Fruit fly (Drosophila melanogaster) whole organism, wandering third instar larva: ENCODE data around the gene CG33271.

Source experiments
- CrebA ChIP-seq: fragments of 200-800 bp; sonication (Bioruptor generic); optimal IDR thresholded peaks from 2 replicates; lab custom pipeline; 2016; ENCODE audit warnings: missing biosample characterization, mild to moderate bottlenecking, missing genetic modification characterization, borderline replicate concordance
- Dfd ChIP-seq: fragments of >200 bp; optimal IDR thresholded peaks from 2 replicates; lab custom pipeline; 2017; ENCODE audit warnings: missing biosample characterization, missing genetic modification characterization
- Hr78 ChIP-seq: fragments of >200 bp; optimal IDR thresholded peaks from 2 replicates; lab custom pipeline; 2017; ENCODE audit warnings: missing biosample characterization, missing genetic modification characterization
- foxo ChIP-seq, 2 experiments: fragments of 200-800 bp; sonication (Bioruptor generic); optimal IDR thresholded peaks; 2 replicates in 1 of 2; 3 replicates in 1 of 2; lab custom pipeline; 2016 to 2017; ENCODE audit warnings: missing biosample characterization in 2 of 2, missing genetic modification characterization in 2 of 2
- lola ChIP-seq: fragments of >200 bp; optimal IDR thresholded peaks from 2 replicates; lab custom pipeline; 2017; ENCODE audit warnings: missing biosample characterization, missing genetic modification characterization
- psq ChIP-seq: fragments of 200-800 bp; sonication (Bioruptor generic); optimal IDR thresholded peaks from 3 replicates; lab custom pipeline; 2017; ENCODE audit warnings: missing biosample characterization, mild to moderate bottlenecking, missing genetic modification characterization, moderate library complexity

- TF ChIP-seq foxo (GFP tag; optimal IDR thresholded peaks at IDR 0.05; lab: Kevin White, UChicago) (no peak), Hr78 (GFP tag; lab: Kevin White, UChicago) (no peak), lola (GFP tag; lab: Kevin White, UChicago) (no peak), Dfd (GFP tag; lab: Kevin White, UChicago) (no peak), psq (no peak), CrebA (GFP tag; lab: Kevin White, UChicago) (no peak)
Observed at dm6 chr3L:11601133-11601532, 23.8 kb upstream of the CG33271 start.
